Fruit fly (Drosophila melanogaster): ENCODE data around the gene CG17819.

DNA sequence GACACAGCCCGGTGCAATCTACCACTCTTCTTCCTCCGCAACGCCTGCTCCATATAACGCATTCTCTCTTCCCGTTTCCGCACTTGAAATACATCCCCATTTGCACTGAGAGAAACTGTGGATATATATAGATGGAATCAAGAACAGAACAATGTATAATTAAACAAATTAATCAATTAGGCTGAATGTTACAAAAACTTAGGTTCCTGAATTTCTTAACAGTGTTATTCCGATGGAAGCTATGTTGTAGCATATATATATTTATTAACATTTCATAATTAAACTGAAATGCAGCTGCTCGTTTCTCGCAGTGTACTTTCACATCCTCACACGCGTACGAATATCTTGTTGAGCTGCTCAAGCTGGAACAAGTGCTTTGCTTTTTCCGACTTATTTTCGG lies 25.8 kb downstream of the CG17819 start:
- TF ChIP-seq Myc (optimal IDR thresholded peaks at IDR 0.05) (no peak), psq (optimal IDR thresholded peaks at IDR 0.05) (no peak), Sin3A (optimal IDR thresholded peaks at IDR 0.05) (no peak), ttk (optimal IDR thresholded peaks at IDR 0.05) (no peak)
